Worm (Caenorhabditis elegans) whole organism, late embryonic: ENCODE results near the gene srz-16.

Experiments used
- F13H6.1 ChIP-seq: sonication (generic microtip); optimal IDR thresholded peaks from 2 replicates; lab custom pipeline; 2016; ENCODE audit warnings: missing genetic modification characterization, missing compliant biosample characterization
- K02D7.2 ChIP-seq: sonication (generic microtip); optimal IDR thresholded peaks from 2 replicates; lab custom pipeline; 2017; ENCODE audit warnings: mild to moderate bottlenecking, missing genetic modification characterization, missing compliant biosample characterization
- K09A11.1 ChIP-seq: sonication (generic microtip); optimal IDR thresholded peaks from 2 replicates; lab custom pipeline; 2017; ENCODE audit warnings: antibody characterized with exemption, mild to moderate bottlenecking, missing genetic modification characterization, missing compliant biosample characterization; ENCODE audit not compliant: insufficient read depth
- T23F11.4 ChIP-seq: fragments of 200-800 bp; sonication (Bioruptor generic); optimal IDR thresholded peaks from 2 replicates; lab custom pipeline; 2018; ENCODE audit warnings: mild to moderate bottlenecking, missing genetic modification characterization, missing compliant biosample characterization
- ceh-18 ChIP-seq: sonication (generic microtip); optimal IDR thresholded peaks from 2 replicates; lab custom pipeline; 2016; ENCODE audit warnings: missing genetic modification characterization, missing compliant biosample characterization
- ceh-2 ChIP-seq: sonication (generic microtip); optimal IDR thresholded peaks from 2 replicates; lab custom pipeline; 2016; ENCODE audit warnings: missing genotype, missing genetic modification characterization, missing compliant biosample characterization
- ceh-34 ChIP-seq: sonication (generic microtip); optimal IDR thresholded peaks from 2 replicates; lab custom pipeline; 2016; ENCODE audit warnings: mild to moderate bottlenecking, missing genetic modification characterization, missing compliant biosample characterization
- ceh-6 ChIP-seq: fragments of 200-800 bp; sonication (Bioruptor generic); optimal IDR thresholded peaks from 2 replicates; lab custom pipeline; 2018; ENCODE audit warnings: mild to moderate bottlenecking, missing genetic modification characterization, missing compliant biosample characterization
- ceh-9 ChIP-seq: sonication (generic microtip); optimal IDR thresholded peaks from 2 replicates; lab custom pipeline; 2016; ENCODE audit warnings: mild to moderate bottlenecking, missing genetic modification characterization, inconsistent platforms, missing compliant biosample characterization
- dve-1 ChIP-seq: sonication (generic microtip); optimal IDR thresholded peaks from 2 replicates; lab custom pipeline; 2017; ENCODE audit warnings: antibody characterized with exemption, mild to moderate bottlenecking, missing genetic modification characterization, missing compliant biosample characterization
- elt-4 ChIP-seq: sonication (generic microtip); optimal IDR thresholded peaks from 2 replicates; lab custom pipeline; 2016; ENCODE audit warnings: missing genetic modification characterization, missing compliant biosample characterization
- eyg-1 ChIP-seq: sonication (generic microtip); optimal IDR thresholded peaks from 2 replicates; lab custom pipeline; 2016; ENCODE audit warnings: missing genotype, missing genetic modification characterization, missing compliant biosample characterization
- fax-1 ChIP-seq: sonication (generic microtip); optimal IDR thresholded peaks from 2 replicates; lab custom pipeline; 2016; ENCODE audit warnings: missing genotype, missing genetic modification characterization, missing compliant biosample characterization
- hlh-15 ChIP-seq: sonication (generic microtip); optimal IDR thresholded peaks from 2 replicates; lab custom pipeline; 2016; ENCODE audit warnings: missing genetic modification characterization, missing compliant biosample characterization
- hlh-30 ChIP-seq: sonication (generic microtip); optimal IDR thresholded peaks from 2 replicates; lab custom pipeline; 2017; ENCODE audit warnings: antibody characterized with exemption, missing genetic modification characterization, missing compliant biosample characterization; ENCODE audit not compliant: insufficient read depth
- hlh-8 ChIP-seq: sonication (generic microtip); optimal IDR thresholded peaks from 2 replicates; lab custom pipeline; 2016; ENCODE audit warnings: missing genotype, missing genetic modification characterization, missing compliant biosample characterization
- lin-11 ChIP-seq: fragments of 200-800 bp; sonication (Bioruptor generic); optimal IDR thresholded peaks from 2 replicates; lab custom pipeline; 2018; ENCODE audit warnings: mild to moderate bottlenecking, missing genetic modification characterization, missing compliant biosample characterization
- madf-2 ChIP-seq: sonication (generic microtip); optimal IDR thresholded peaks from 2 replicates; lab custom pipeline; 2017; ENCODE audit warnings: missing genetic modification characterization, missing compliant biosample characterization
- mec-3 ChIP-seq: sonication (generic microtip); optimal IDR thresholded peaks from 2 replicates; lab custom pipeline; 2016; ENCODE audit warnings: borderline replicate concordance, missing genetic modification characterization, missing compliant biosample characterization
- nhr-232 ChIP-seq: sonication (generic microtip); optimal IDR thresholded peaks from 2 replicates; lab custom pipeline; 2016; ENCODE audit warnings: missing genetic modification characterization, missing compliant biosample characterization
- odd-2 ChIP-seq: sonication (generic microtip); optimal IDR thresholded peaks from 2 replicates; lab custom pipeline; 2017; ENCODE audit warnings: antibody characterized with exemption, mild to moderate bottlenecking, missing genetic modification characterization, missing compliant biosample characterization
- pag-3 ChIP-seq: sonication (generic microtip); optimal IDR thresholded peaks from 2 replicates; lab custom pipeline; 2016; ENCODE audit warnings: missing compliant biosample characterization, missing genetic modification characterization, borderline replicate concordance
- pat-9 ChIP-seq: fragments of 200-800 bp; sonication (Bioruptor generic); optimal IDR thresholded peaks from 2 replicates; lab custom pipeline; 2018; ENCODE audit warnings: mild to moderate bottlenecking, missing genetic modification characterization, moderate library complexity, missing compliant biosample characterization
- pha-4 ChIP-seq: fragments of 150-350 bp; optimal IDR thresholded peaks from 2 replicates; lab custom pipeline; 2018; ENCODE audit warnings: missing biosample characterization, missing genetic modification reagents, missing genetic modification characterization
- rnt-1 ChIP-seq: sonication (generic microtip); optimal IDR thresholded peaks from 2 replicates; lab custom pipeline; 2016; ENCODE audit warnings: missing genetic modification characterization, missing compliant biosample characterization
- sdc-2 ChIP-seq: sonication (generic microtip); optimal IDR thresholded peaks from 2 replicates; lab custom pipeline; 2016; ENCODE audit warnings: missing genotype, missing genetic modification characterization, missing compliant biosample characterization
- sox-4 ChIP-seq: sonication (generic microtip); optimal IDR thresholded peaks from 2 replicates; lab custom pipeline; 2017; ENCODE audit warnings: mild to moderate bottlenecking, missing genetic modification characterization, inconsistent platforms, missing compliant biosample characterization
- syd-9 ChIP-seq: sonication (generic microtip); optimal IDR thresholded peaks from 2 replicates; lab custom pipeline; 2016; ENCODE audit warnings: mild to moderate bottlenecking, missing genetic modification characterization, moderate library complexity, missing compliant biosample characterization
- tbx-2 ChIP-seq: sonication (generic microtip); optimal IDR thresholded peaks from 2 replicates; lab custom pipeline; 2016; ENCODE audit warnings: missing genetic modification characterization, missing compliant biosample characterization
- tbx-7 ChIP-seq: sonication (generic microtip); optimal IDR thresholded peaks from 2 replicates; lab custom pipeline; 2016; ENCODE audit warnings: missing genotype, missing genetic modification characterization, missing compliant biosample characterization
- ttx-3 ChIP-seq: sonication (generic microtip); optimal IDR thresholded peaks from 2 replicates; lab custom pipeline; 2016; ENCODE audit warnings: missing genetic modification reagents, missing genetic modification characterization, missing compliant biosample characterization
- unc-42 ChIP-seq: sonication (generic microtip); optimal IDR thresholded peaks from 2 replicates; lab custom pipeline; 2016; ENCODE audit warnings: missing genotype, missing genetic modification characterization, missing compliant biosample characterization
- unc-86 ChIP-seq: sonication (generic microtip); optimal IDR thresholded peaks from 2 replicates; lab custom pipeline; 2016; ENCODE audit warnings: missing genetic modification characterization, missing compliant biosample characterization

Gene srz-16

ce11 chrV:20196671-20197070, 10.2 kb upstream of the srz-16 start, which contains the start of gene ftr-1:
TSS of gene ftr-1 (plus strand) at chrV:20196971.
- TF ChIP-seq sox-4 (tag; lab: Kevin White, UChicago): no peak
- no peak for TF ChIP-seq sdc-2 (tag; lab: Kevin White, UChicago)
- no peak for TF ChIP-seq T23F11.4 (GFP tag; lab: Kevin White, UChicago)
- TF ChIP-seq ceh-34 (tag; lab: Kevin White, UChicago): no peak
- no peak for TF ChIP-seq ttx-3
- TF ChIP-seq tbx-7 (tag; lab: Kevin White, UChicago): no peak
- no peak for TF ChIP-seq odd-2 (tag; lab: Kevin White, UChicago)
- no peak for TF ChIP-seq ceh-9 (tag; lab: Kevin White, UChicago)
- TF ChIP-seq ceh-6 (GFP tag; lab: Kevin White, UChicago): no peak
- no peak for TF ChIP-seq ceh-2
- TF ChIP-seq hlh-30 (tag; lab: Kevin White, UChicago): no peak
- TF ChIP-seq unc-86 (tag; lab: Kevin White, UChicago): no peak
- TF ChIP-seq, all 69 proteins: peak for 0

DNA sequence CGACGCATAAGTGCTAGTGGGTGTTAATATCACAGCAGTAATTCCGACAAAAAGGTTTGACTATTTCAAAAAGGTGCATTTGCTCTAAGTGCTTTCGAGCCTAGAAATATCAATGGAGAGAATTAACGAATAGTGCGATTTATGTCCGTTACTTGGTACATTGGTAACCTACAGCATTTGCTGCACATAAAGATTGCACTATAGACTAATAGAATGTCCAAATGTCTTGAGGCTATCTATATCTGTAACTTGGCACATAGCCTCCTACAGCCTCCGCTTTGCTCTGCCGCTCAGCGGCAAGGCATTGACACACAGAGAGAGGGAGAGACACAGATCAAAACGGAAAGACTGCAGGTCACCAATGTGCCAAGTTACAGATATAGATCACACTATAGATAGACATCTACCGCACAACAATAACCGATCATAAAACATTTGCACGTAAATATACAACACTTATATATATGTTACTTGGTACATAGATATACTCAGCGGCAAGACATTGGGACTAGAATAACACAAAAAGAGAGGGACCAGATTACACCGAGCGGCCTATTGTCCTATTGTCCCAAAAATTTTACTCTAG, 9.1 kb upstream of the srz-16 start, which contains the start of the genes srh-217 and Y113G7B.28:
Gene srh-217 (minus strand): TSS at position 101 of the 586 bp plus-strand sequence.
Gene Y113G7B.28 (plus strand): TSS at position 536 of the 586 bp plus-strand sequence.
- TF ChIP-seq unc-42 (tag; lab: Kevin White, UChicago) (no peak), hlh-30 (tag; lab: Kevin White, UChicago) (no peak), unc-86 (tag; lab: Kevin White, UChicago) (no peak), rnt-1 (tag; lab: Kevin White, UChicago) (no peak), nhr-232 (tag; lab: Kevin White, UChicago) (no peak), pat-9 (tag; lab: Kevin White, UChicago) (no peak), dve-1 (tag; lab: Kevin White, UChicago) (no peak), elt-4 (no peak), mec-3 (tag; lab: Kevin White, UChicago) (no peak), lin-11 (no peak), madf-2 (tag; lab: Kevin White, UChicago) (no peak), K02D7.2 (tag; lab: Kevin White, UChicago) (no peak)

DNA sequence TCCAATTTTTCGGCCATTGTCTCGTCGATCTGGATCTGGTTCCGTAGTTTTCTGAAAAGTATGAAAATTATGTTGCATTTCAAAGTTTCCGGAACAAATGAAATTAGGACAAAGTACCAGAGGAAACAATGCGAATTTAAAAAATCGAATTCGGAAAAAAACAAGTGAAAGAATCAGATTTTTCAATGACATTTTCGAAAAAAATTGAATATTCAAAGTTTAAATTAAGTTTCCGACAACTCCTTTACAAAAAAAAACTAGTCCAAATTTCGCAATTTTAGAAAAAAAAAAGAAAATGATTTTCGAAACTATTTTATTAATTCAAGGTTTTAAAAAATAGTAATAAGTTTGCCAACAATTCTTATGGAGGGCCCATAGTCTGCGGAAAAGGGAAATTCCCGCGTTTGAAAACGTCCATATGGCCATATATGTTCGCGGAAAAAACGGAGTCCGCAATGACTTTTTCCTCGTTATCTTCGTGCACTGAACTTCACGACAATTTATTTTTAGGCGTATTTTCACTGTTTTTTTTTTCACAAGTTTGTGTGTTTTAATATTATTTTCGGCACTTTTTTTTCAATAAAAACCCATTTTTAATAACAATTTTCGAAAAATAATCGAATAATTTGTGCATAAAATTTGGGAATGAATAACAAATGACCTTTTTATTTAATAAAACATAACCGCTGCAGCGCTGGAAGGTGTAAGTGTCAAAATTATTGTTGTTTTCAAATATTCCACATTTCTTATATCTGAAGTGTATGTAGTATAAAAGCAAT, 5.8 kb upstream of the srz-16 start, which contains the start of the genes fbxa-115 and Y113G7B.27:
Gene fbxa-115 (minus strand): TSS at position 51 of the 779 bp plus-strand sequence.
Gene Y113G7B.27 (plus strand): TSS at position 729 of the 779 bp plus-strand sequence.
- no peak for TF ChIP-seq tbx-2 (tag; lab: Kevin White, UChicago)
- no peak for TF ChIP-seq hlh-8 (tag; lab: Kevin White, UChicago)
- TF ChIP-seq madf-2 (tag; lab: Kevin White, UChicago): no peak
- no peak for TF ChIP-seq rnt-1 (tag; lab: Kevin White, UChicago)
- TF ChIP-seq sdc-2 (tag; lab: Kevin White, UChicago): no peak
- TF ChIP-seq F13H6.1 (tag; lab: Kevin White, UChicago): no peak
- TF ChIP-seq hlh-30 (tag; lab: Kevin White, UChicago): no peak
- no peak for TF ChIP-seq hlh-15 (tag; lab: Kevin White, UChicago)
- TF ChIP-seq pag-3: no peak
- no peak for TF ChIP-seq syd-9 (tag; lab: Kevin White, UChicago)
- no peak for TF ChIP-seq pha-4
- no peak for TF ChIP-seq lin-11
- TF ChIP-seq unc-42 (tag; lab: Kevin White, UChicago): no peak
- TF ChIP-seq fax-1: no peak
- TF ChIP-seq ttx-3: no peak
- no peak for TF ChIP-seq eyg-1 (tag; lab: Kevin White, UChicago)
- no peak for TF ChIP-seq K09A11.1 (tag; lab: Kevin White, UChicago)
- TF ChIP-seq ceh-18 (tag; lab: Kevin White, UChicago): no peak
